Worm (Caenorhabditis elegans) whole organism, L1 larva: ENCODE results near the gene wht-3.
A peak's percentile ranks its signal among the peaks of the same experiment; 100 is the strongest.

ENCODE experiments used
- Y116A8C.19 ChIP-seq: sonication (generic microtip); optimal IDR thresholded peaks from 2 replicates; lab custom pipeline; 2016; ENCODE audit warnings: missing compliant biosample characterization, missing genetic modification characterization, borderline replicate concordance
- aha-1 ChIP-seq: fragments of 150-350 bp; optimal IDR thresholded peaks from 2 replicates; lab custom pipeline; 2014; ENCODE audit warnings: missing biosample characterization, missing genetic modification characterization
- aly-2 ChIP-seq: fragments of 150-350 bp; optimal IDR thresholded peaks from 2 replicates; lab custom pipeline; 2014; ENCODE audit warnings: missing biosample characterization, missing genetic modification characterization
- blmp-1 ChIP-seq: fragments of 150-350 bp; optimal IDR thresholded peaks from 2 replicates; lab custom pipeline; 2014; ENCODE audit warnings: missing biosample characterization, missing genetic modification characterization
- ceh-82 ChIP-seq, 3 experiments: fragments of 150-350 bp in 1 of 3; sonication (generic microtip) in 2 of 3; optimal IDR thresholded peaks; 2 replicates each; lab custom pipeline; 2014 to 2017; ENCODE audit warnings: missing biosample characterization in 3 of 3, missing genetic modification characterization in 3 of 3
- ceh-88 ChIP-seq: fragments of 200-800 bp; sonication (Bioruptor generic); IDR thresholded peaks from 2 replicates; pipeline ENCODE4 v1.3.6; 2022; ENCODE audit warnings: missing genetic modification characterization, missing compliant biosample characterization
- dpl-1 ChIP-seq, 3 experiments: fragments of 150-350 bp in 2 of 3; sonication (generic microtip) in 1 of 3; optimal IDR thresholded peaks; 2 replicates each; lab custom pipeline; 2014 to 2017; ENCODE audit warnings: missing biosample characterization in 3 of 3, missing genetic modification characterization in 3 of 3, missing genetic modification reagents in 3 of 3
- dsc-1 ChIP-seq: sonication (generic microtip); optimal IDR thresholded peaks from 2 replicates; lab custom pipeline; 2016; ENCODE audit warnings: mild to moderate bottlenecking, missing genetic modification characterization, missing compliant biosample characterization
- efl-1 ChIP-seq, 4 experiments: fragments of 150-350 bp; optimal IDR thresholded peaks in 3 of 4; peaks in 1 of 4; 1 replicate in 1 of 4; 2 replicates in 3 of 4; lab custom pipeline; 2014; ENCODE audit warnings: missing biosample characterization in 2 of 4, missing genetic modification characterization in 2 of 4, missing genetic modification reagents in 2 of 4
- fkh-10 ChIP-seq: sonication (generic microtip); optimal IDR thresholded peaks from 2 replicates; lab custom pipeline; 2017; ENCODE audit warnings: missing biosample characterization, missing genetic modification reagents, missing genetic modification characterization
- hlh-4 ChIP-seq: sonication (generic microtip); optimal IDR thresholded peaks from 2 replicates; lab custom pipeline; 2016; ENCODE audit warnings: mild to moderate bottlenecking, missing genetic modification characterization, missing compliant biosample characterization
- jun-1 ChIP-seq: fragments of 150-350 bp; optimal IDR thresholded peaks from 2 replicates; lab custom pipeline; 2014; ENCODE audit warnings: missing biosample characterization, missing genetic modification reagents, missing genetic modification characterization
- lin-15B ChIP-seq: fragments of 150-350 bp; sonication (generic microtip); optimal IDR thresholded peaks from 3 replicates; lab custom pipeline; 2014; ENCODE audit warnings: missing biosample characterization, missing genetic modification characterization
- lin-39 ChIP-seq: fragments of 150-350 bp; optimal IDR thresholded peaks from 2 replicates; lab custom pipeline; 2014; ENCODE audit warnings: missing biosample characterization, missing genetic modification reagents, missing genetic modification characterization
- nhr-20 ChIP-seq: sonication (generic microtip); optimal IDR thresholded peaks from 2 replicates; lab custom pipeline; 2016; ENCODE audit warnings: mild to moderate bottlenecking, missing genetic modification characterization, missing compliant biosample characterization
- nhr-47 ChIP-seq: sonication (generic microtip); optimal IDR thresholded peaks from 2 replicates; lab custom pipeline; 2016; ENCODE audit warnings: mild to moderate bottlenecking, missing genetic modification characterization, moderate library complexity, missing compliant biosample characterization
- nhr-85 ChIP-seq: sonication (generic microtip); peaks from one replicate; lab custom pipeline; 2016; ENCODE audit warnings: missing genetic modification characterization, inconsistent platforms, missing compliant biosample characterization
- pqm-1 ChIP-seq: sonication (generic microtip); optimal IDR thresholded peaks from 3 replicates; lab custom pipeline; 2017; ENCODE audit warnings: missing biosample characterization, missing genetic modification characterization
- skn-1 ChIP-seq: fragments of 150-350 bp; optimal IDR thresholded peaks from 2 replicates; lab custom pipeline; 2014; ENCODE audit warnings: missing biosample characterization, missing genetic modification characterization
- sptf-1 ChIP-seq: fragments of 150-350 bp; optimal IDR thresholded peaks from 2 replicates; lab custom pipeline; 2014; ENCODE audit warnings: missing biosample characterization, missing genetic modification characterization
- sup-37 ChIP-seq: fragments of 200-800 bp; sonication (Bioruptor generic); optimal IDR thresholded peaks from 2 replicates; lab custom pipeline; 2018; ENCODE audit warnings: mild to moderate bottlenecking, missing genetic modification characterization, missing compliant biosample characterization
- swsn-7 ChIP-seq: sonication (generic microtip); optimal IDR thresholded peaks from 2 replicates; lab custom pipeline; 2016; ENCODE audit warnings: missing genetic modification characterization, missing compliant biosample characterization
- tbx-2 ChIP-seq: sonication (generic microtip); optimal IDR thresholded peaks from 2 replicates; lab custom pipeline; 2016; ENCODE audit warnings: missing genetic modification characterization, missing compliant biosample characterization
- unc-98 ChIP-seq: fragments of 200-800 bp; sonication (Bioruptor generic); IDR thresholded peaks from 2 replicates; pipeline ENCODE4 v1.3.6; 2022; ENCODE audit warnings: missing genetic modification characterization, missing compliant biosample characterization
- xbp-1 ChIP-seq: sonication (generic microtip); optimal IDR thresholded peaks from 2 replicates; lab custom pipeline; 2016; ENCODE audit warnings: missing genetic modification characterization, missing compliant biosample characterization

The wht-3 gene

DNA sequence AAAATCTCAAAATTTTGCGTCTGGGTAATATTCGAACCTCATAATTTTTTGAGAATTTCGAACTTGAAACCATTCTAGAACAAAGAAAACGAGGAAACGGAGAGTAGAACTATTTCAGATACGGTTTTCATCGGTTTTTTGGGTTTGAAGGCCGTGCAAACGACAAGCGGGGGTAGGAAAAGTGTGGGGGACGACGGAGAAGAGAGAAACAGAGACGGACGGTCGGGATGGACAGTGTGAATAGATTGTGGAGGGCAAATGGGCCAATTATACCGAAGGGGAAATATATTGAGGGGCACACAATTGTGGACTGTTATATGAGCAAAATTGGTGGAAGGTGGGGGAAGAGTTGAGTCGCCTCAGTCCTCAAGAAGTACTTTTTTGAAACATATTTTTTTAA lies 52.6 kb downstream of the wht-3 start:
- TF ChIP-seq nhr-20 (tag; lab: Kevin White, UChicago) (peak; percentile 15), aly-2 (tag; lab: Kevin White, UChicago) (no peak), sptf-1 (tag; lab: Kevin White, UChicago) (no peak), unc-98 (no peak), blmp-1 (no peak), efl-1 (optimal IDR thresholded peaks at IDR 0.05; lab: Kevin White, UChicago) (no peak), efl-1 (GFP tag; optimal IDR thresholded peaks at IDR 0.05 in 1 of 2; lab: Kevin White, UChicago) (peak in 1 of 2 experiments; percentile 90), ceh-82 (tag; optimal IDR thresholded peaks at IDR 0.05; lab: Kevin White, UChicago) (no peak), swsn-7 (tag; lab: Kevin White, UChicago) (no peak), xbp-1 (tag; lab: Kevin White, UChicago) (no peak), hlh-4 (no peak), nhr-85 (tag; lab: Kevin White, UChicago) (peak; percentile 42), ceh-88 (GFP tag; lab: Robert Waterston, UW) (no peak), dsc-1 (tag; lab: Kevin White, UChicago) (no peak), lin-15B (tag; lab: Kevin White, UChicago) (no peak), jun-1 (tag; lab: Kevin White, UChicago) (no peak), nhr-47 (no peak), fkh-10 (GFP tag; lab: Kevin White, UChicago) (no peak), Y116A8C.19 (tag; lab: Kevin White, UChicago) (no peak)

DNA sequence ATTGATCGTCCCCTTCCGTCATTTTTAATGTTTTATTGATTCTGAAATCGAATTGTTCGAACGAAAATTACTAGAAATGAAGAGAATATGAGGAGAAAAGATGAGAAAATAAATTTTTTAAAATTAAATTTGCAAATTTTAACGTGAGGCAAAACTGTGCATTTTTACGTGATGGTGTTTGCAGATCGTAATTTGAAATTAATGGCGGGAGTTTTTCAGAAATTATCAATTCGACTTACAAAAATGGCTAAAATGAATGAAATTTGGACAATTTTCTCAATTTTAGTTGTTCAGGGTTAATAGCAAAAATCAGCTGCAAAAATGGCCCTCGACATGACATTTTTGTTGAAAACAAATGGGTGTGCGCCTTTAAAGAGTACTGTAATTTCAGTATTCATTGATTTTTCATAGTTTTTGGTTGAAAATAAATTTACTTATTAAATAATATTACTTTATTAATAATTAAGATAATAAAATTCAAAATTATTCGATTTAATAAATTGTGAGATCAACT lies 53.2 kb downstream of the wht-3 start, which contains the start of gene rei-1:
TSS of gene rei-1 (minus strand) at position 84 of the 514 bp plus-strand sequence.
- TF ChIP-seq aha-1 (no peak), skn-1 (no peak), unc-98 (no peak), dpl-1 (GFP tag; optimal IDR thresholded peaks at IDR 0.05; lab: Kevin White, UChicago) (peak in 1 of 3 experiments; percentile 5), sup-37 (GFP tag; lab: Kevin White, UChicago) (no peak), pqm-1 (tag; lab: Kevin White, UChicago) (no peak), hlh-4 (no peak), tbx-2 (tag; lab: Kevin White, UChicago) (no peak), swsn-7 (tag; lab: Kevin White, UChicago) (no peak), efl-1 (optimal IDR thresholded peaks at IDR 0.05; lab: Kevin White, UChicago) (peak in 1 of 2 experiments; percentile 35), efl-1 (GFP tag; optimal IDR thresholded peaks at IDR 0.05 in 1 of 2; lab: Kevin White, UChicago) (peak; percentile 2 to 71), lin-39 (tag; lab: Kevin White, UChicago) (no peak)
